Worm (Caenorhabditis elegans) whole organism, L1 larva: ENCODE results near the gene dpff-1.

Source experiments
- C16A3.4 ChIP-seq: fragments of 150-350 bp; optimal IDR thresholded peaks from 2 replicates; lab custom pipeline; 2014; ENCODE audit warnings: missing biosample characterization, missing genetic modification characterization
- C34B4.2 ChIP-seq: sonication (generic microtip); optimal IDR thresholded peaks from 2 replicates; lab custom pipeline; 2017; ENCODE audit warnings: mild to moderate bottlenecking, missing genetic modification characterization, missing compliant biosample characterization
- F16B12.6 ChIP-seq: fragments of 150-350 bp; optimal IDR thresholded peaks from 2 replicates; lab custom pipeline; 2014; ENCODE audit warnings: missing biosample characterization, missing genetic modification characterization
- Y116A8C.19 ChIP-seq: sonication (generic microtip); optimal IDR thresholded peaks from 2 replicates; lab custom pipeline; 2016; ENCODE audit warnings: missing compliant biosample characterization, missing genetic modification characterization, borderline replicate concordance
- ama-1 ChIP-seq: fragments of 150-350 bp; optimal IDR thresholded peaks from 2 replicates; lab custom pipeline; 2014
- ceh-63 ChIP-seq: fragments of 200-800 bp; sonication (Bioruptor generic); optimal IDR thresholded peaks from 2 replicates; lab custom pipeline; 2018; ENCODE audit warnings: mild to moderate bottlenecking, missing genetic modification characterization, missing compliant biosample characterization
- ceh-8 ChIP-seq: fragments of 200-800 bp; sonication (Bioruptor generic); optimal IDR thresholded peaks from 2 replicates; lab custom pipeline; 2018; ENCODE audit warnings: mild to moderate bottlenecking, missing genetic modification characterization, moderate library complexity, missing compliant biosample characterization
- ceh-88 ChIP-seq: fragments of 200-800 bp; sonication (Bioruptor generic); IDR thresholded peaks from 2 replicates; pipeline ENCODE4 v1.3.6; 2022; ENCODE audit warnings: missing genetic modification characterization, missing compliant biosample characterization
- ceh-90 ChIP-seq: sonication (generic microtip); optimal IDR thresholded peaks from 2 replicates; lab custom pipeline; 2016; ENCODE audit warnings: missing genetic modification characterization, missing compliant biosample characterization
- ces-1 ChIP-seq: fragments of 150-350 bp; optimal IDR thresholded peaks from 2 replicates; lab custom pipeline; 2014; ENCODE audit warnings: missing biosample characterization, missing genetic modification reagents, missing genetic modification characterization
- dpl-1 ChIP-seq, 3 experiments: fragments of 150-350 bp in 2 of 3; sonication (generic microtip) in 1 of 3; optimal IDR thresholded peaks; 2 replicates each; lab custom pipeline; 2014 to 2017; ENCODE audit warnings: missing biosample characterization in 3 of 3, missing genetic modification characterization in 3 of 3, missing genetic modification reagents in 3 of 3
- dsc-1 ChIP-seq: sonication (generic microtip); optimal IDR thresholded peaks from 2 replicates; lab custom pipeline; 2016; ENCODE audit warnings: mild to moderate bottlenecking, missing genetic modification characterization, missing compliant biosample characterization
- efl-1 ChIP-seq, 4 experiments: fragments of 150-350 bp; optimal IDR thresholded peaks in 3 of 4; peaks in 1 of 4; 1 replicate in 1 of 4; 2 replicates in 3 of 4; lab custom pipeline; 2014; ENCODE audit warnings: missing biosample characterization in 2 of 4, missing genetic modification characterization in 2 of 4, missing genetic modification reagents in 2 of 4
- egl-27 ChIP-seq, 2 experiments: fragments of 150-350 bp in 1 of 2; sonication (generic microtip); optimal IDR thresholded peaks; 3 replicates each; lab custom pipeline; 2017 to 2018; ENCODE audit warnings: missing biosample characterization in 2 of 2, missing genetic modification characterization in 2 of 2, missing genetic modification reagents in 2 of 2
- elt-3 ChIP-seq, 6 experiments: fragments of 150-350 bp in 1 of 6; sonication (generic microtip); optimal IDR thresholded peaks; 2 replicates each; lab custom pipeline; 2017 to 2018; ENCODE audit warnings: missing biosample characterization in 6 of 6, missing genetic modification characterization in 6 of 6, inconsistent platforms in 1 of 6
- ets-5 ChIP-seq: fragments of 200-800 bp; sonication (Bioruptor generic); IDR thresholded peaks from 2 replicates; pipeline ENCODE4 v1.3.6; 2022; ENCODE audit warnings: missing genetic modification characterization, missing compliant biosample characterization
- fkh-10 ChIP-seq: sonication (generic microtip); optimal IDR thresholded peaks from 2 replicates; lab custom pipeline; 2017; ENCODE audit warnings: missing biosample characterization, missing genetic modification reagents, missing genetic modification characterization
- fkh-4 ChIP-seq: sonication (generic microtip); optimal IDR thresholded peaks from 2 replicates; lab custom pipeline; 2016; ENCODE audit warnings: missing compliant biosample characterization, missing genetic modification characterization, borderline replicate concordance
- fkh-8 ChIP-seq: sonication (generic microtip); optimal IDR thresholded peaks from 2 replicates; lab custom pipeline; 2016; ENCODE audit warnings: mild to moderate bottlenecking, missing genetic modification characterization, missing compliant biosample characterization
- hlh-17 ChIP-seq: fragments of 200-800 bp; sonication (Bioruptor generic); optimal IDR thresholded peaks from 2 replicates; lab custom pipeline; 2018; ENCODE audit warnings: missing genetic modification characterization, mild to moderate bottlenecking, missing compliant biosample characterization, moderate library complexity, borderline replicate concordance
- hlh-4 ChIP-seq: sonication (generic microtip); optimal IDR thresholded peaks from 2 replicates; lab custom pipeline; 2016; ENCODE audit warnings: mild to moderate bottlenecking, missing genetic modification characterization, missing compliant biosample characterization
- hpl-2 ChIP-seq: fragments of 150-350 bp; optimal IDR thresholded peaks from 2 replicates; lab custom pipeline; 2014; ENCODE audit warnings: missing biosample characterization, missing genetic modification reagents, missing genetic modification characterization
- irx-1 ChIP-seq: sonication (generic microtip); optimal IDR thresholded peaks from 2 replicates; lab custom pipeline; 2016; ENCODE audit warnings: missing genetic modification characterization, missing compliant biosample characterization
- isw-1 ChIP-seq: fragments of 200-800 bp; sonication (Bioruptor generic); IDR thresholded peaks from 2 replicates; pipeline ENCODE4 v1.3.6; 2022; ENCODE audit warnings: missing genetic modification characterization, missing compliant biosample characterization
- lin-14 ChIP-seq: fragments of 200-800 bp; sonication (Bioruptor generic); optimal IDR thresholded peaks from 2 replicates; lab custom pipeline; 2018; ENCODE audit warnings: mild to moderate bottlenecking, missing genetic modification characterization, moderate library complexity, missing compliant biosample characterization
- lir-3 ChIP-seq: sonication (generic microtip); optimal IDR thresholded peaks from 2 replicates; lab custom pipeline; 2016; ENCODE audit warnings: mild to moderate bottlenecking, missing genetic modification characterization, moderate library complexity, missing compliant biosample characterization; ENCODE audit not compliant: poor library complexity
- mab-9 ChIP-seq: fragments of 200-800 bp; sonication (Bioruptor generic); IDR thresholded peaks from 2 replicates; pipeline ENCODE4 v1.3.6; 2022; ENCODE audit warnings: missing genetic modification reagents, missing genetic modification characterization, missing compliant biosample characterization
- mdl-1 ChIP-seq, 2 experiments: fragments of 150-350 bp; optimal IDR thresholded peaks; 2 replicates each; lab custom pipeline; 2014 to 2017; ENCODE audit warnings: missing biosample characterization in 2 of 2, missing genetic modification characterization in 2 of 2, inconsistent platforms in 1 of 2
- nhr-11 ChIP-seq: fragments of 150-350 bp; optimal IDR thresholded peaks from 2 replicates; lab custom pipeline; 2014; ENCODE audit warnings: missing biosample characterization, missing genetic modification characterization
- nhr-19 ChIP-seq: fragments of 200-800 bp; sonication (Bioruptor generic); conservative IDR thresholded peaks from 2 replicates; pipeline ENCODE4 v1.3.6; 2022; ENCODE audit warnings: missing genetic modification characterization, missing compliant biosample characterization
- nhr-237 ChIP-seq: fragments of 150-350 bp; optimal IDR thresholded peaks from 2 replicates; lab custom pipeline; 2014; ENCODE audit warnings: missing biosample characterization, missing genetic modification characterization
- nhr-28 ChIP-seq: fragments of 150-350 bp; optimal IDR thresholded peaks from 2 replicates; lab custom pipeline; 2014; ENCODE audit warnings: missing biosample characterization, missing genetic modification characterization
- nhr-71 ChIP-seq: sonication (generic microtip); optimal IDR thresholded peaks from 2 replicates; lab custom pipeline; 2016; ENCODE audit warnings: mild to moderate bottlenecking, missing genetic modification characterization, moderate library complexity, missing compliant biosample characterization
- nhr-76 ChIP-seq: sonication (generic microtip); optimal IDR thresholded peaks from 2 replicates; lab custom pipeline; 2017; ENCODE audit warnings: missing biosample characterization, missing genetic modification characterization
- nhr-77 ChIP-seq: fragments of 150-350 bp; optimal IDR thresholded peaks from 2 replicates; lab custom pipeline; 2014; ENCODE audit warnings: missing biosample characterization, missing genetic modification characterization
- nhr-84 ChIP-seq: sonication (generic microtip); optimal IDR thresholded peaks from 2 replicates; lab custom pipeline; 2017; ENCODE audit warnings: missing biosample characterization, missing genetic modification characterization
- pag-3 ChIP-seq: sonication (generic microtip); optimal IDR thresholded peaks from 2 replicates; lab custom pipeline; 2017; ENCODE audit warnings: missing genetic modification characterization, mild to moderate bottlenecking, missing compliant biosample characterization, antibody characterized with exemption, borderline replicate concordance; ENCODE audit not compliant: insufficient read depth
- pqm-1 ChIP-seq: sonication (generic microtip); optimal IDR thresholded peaks from 3 replicates; lab custom pipeline; 2017; ENCODE audit warnings: missing biosample characterization, missing genetic modification characterization
- rnt-1 ChIP-seq: sonication (generic microtip); optimal IDR thresholded peaks from 2 replicates; lab custom pipeline; 2016; ENCODE audit warnings: mild to moderate bottlenecking, missing genetic modification characterization, moderate library complexity, missing compliant biosample characterization
- skn-1 ChIP-seq: fragments of 150-350 bp; optimal IDR thresholded peaks from 2 replicates; lab custom pipeline; 2014; ENCODE audit warnings: missing biosample characterization, missing genetic modification characterization
- snu-23 ChIP-seq: sonication (generic microtip); optimal IDR thresholded peaks from 2 replicates; lab custom pipeline; 2016; ENCODE audit warnings: missing genetic modification characterization, missing compliant biosample characterization
- sptf-1 ChIP-seq: fragments of 150-350 bp; optimal IDR thresholded peaks from 2 replicates; lab custom pipeline; 2014; ENCODE audit warnings: missing biosample characterization, missing genetic modification characterization
- swsn-7 ChIP-seq: sonication (generic microtip); optimal IDR thresholded peaks from 2 replicates; lab custom pipeline; 2016; ENCODE audit warnings: missing genetic modification characterization, missing compliant biosample characterization
- tbx-2 ChIP-seq: sonication (generic microtip); optimal IDR thresholded peaks from 2 replicates; lab custom pipeline; 2016; ENCODE audit warnings: missing genetic modification characterization, missing compliant biosample characterization
- unc-130 ChIP-seq: fragments of 150-350 bp; optimal IDR thresholded peaks from 2 replicates; lab custom pipeline; 2017; ENCODE audit warnings: missing biosample characterization, missing genetic modification characterization, inconsistent platforms
- unc-62 ChIP-seq: fragments of 150-350 bp; optimal IDR thresholded peaks from 2 replicates; lab custom pipeline; 2014; ENCODE audit warnings: missing biosample characterization, missing genetic modification reagents, missing genetic modification characterization
- unc-86 ChIP-seq: sonication (generic microtip); optimal IDR thresholded peaks from 2 replicates; lab custom pipeline; 2016; ENCODE audit warnings: missing genetic modification characterization, missing compliant biosample characterization
- vab-15 ChIP-seq: sonication (generic microtip); optimal IDR thresholded peaks from 2 replicates; lab custom pipeline; 2017; ENCODE audit warnings: missing genotype, mild to moderate bottlenecking, missing genetic modification characterization, missing compliant biosample characterization
- xbp-1 ChIP-seq: sonication (generic microtip); optimal IDR thresholded peaks from 2 replicates; lab custom pipeline; 2016; ENCODE audit warnings: missing genetic modification characterization, missing compliant biosample characterization
- zip-4 ChIP-seq: fragments of 200-800 bp; sonication (Bioruptor generic); optimal IDR thresholded peaks from 2 replicates; lab custom pipeline; 2018; ENCODE audit warnings: mild to moderate bottlenecking, missing genetic modification characterization, moderate library complexity, missing compliant biosample characterization
- ztf-4 ChIP-seq: fragments of 150-350 bp; optimal IDR thresholded peaks from 2 replicates; lab custom pipeline; 2014; ENCODE audit warnings: missing biosample characterization, missing genetic modification characterization

The dpff-1 gene

ce11 chrIII:5951589-5952378 lies 45.6 kb upstream of the dpff-1 start:
- TF ChIP-seq unc-130 (tag; lab: Kevin White, UChicago) = no peak
- no peak for TF ChIP-seq ces-1
- TF ChIP-seq sptf-1 (tag; lab: Kevin White, UChicago) = no peak
- TF ChIP-seq C34B4.2 = no peak
- TF ChIP-seq nhr-19 = peak; percentile 32; the same call in 1 of the 2 replicates
- no peak for TF ChIP-seq nhr-77 (tag; lab: Kevin White, UChicago)
- TF ChIP-seq nhr-84 = no peak
- TF ChIP-seq snu-23 (GFP tag; lab: Kevin White, UChicago) = peak; percentile 72
- TF ChIP-seq rnt-1 (tag; lab: Kevin White, UChicago) = no peak
- no peak for TF ChIP-seq isw-1
- no peak for TF ChIP-seq lir-3 (tag; lab: Kevin White, UChicago)
- TF ChIP-seq nhr-71 = peak; percentile 72
- TF ChIP-seq vab-15 (tag; lab: Kevin White, UChicago) = no peak
- peak; percentile 19 for TF ChIP-seq swsn-7 (tag; lab: Kevin White, UChicago)
- TF ChIP-seq ceh-63 (GFP tag; lab: Kevin White, UChicago) = no peak
- no peak for TF ChIP-seq nhr-76 (tag; lab: Kevin White, UChicago)
- TF ChIP-seq irx-1 (tag; lab: Kevin White, UChicago) = no peak
- peak in 1 of 2 experiments; percentile 63 for TF ChIP-seq mdl-1 (tag; optimal IDR thresholded peaks at IDR 0.05; lab: Kevin White, UChicago)
- no peak for TF ChIP-seq zip-4 (GFP tag; lab: Kevin White, UChicago)
- TF ChIP-seq pag-3 (tag; lab: Kevin White, UChicago) = no peak
- no peak for TF ChIP-seq nhr-28
- no peak for TF ChIP-seq Y116A8C.19 (tag; lab: Kevin White, UChicago)
- TF ChIP-seq unc-86 (tag; lab: Kevin White, UChicago) = no peak
- peak; percentile 13 for TF ChIP-seq fkh-8 (tag; lab: Kevin White, UChicago)
- TF ChIP-seq nhr-11 (tag; lab: Kevin White, UChicago) = no peak
- no peak for TF ChIP-seq hlh-17 (GFP tag; lab: Kevin White, UChicago)
- TF ChIP-seq pqm-1 = no peak
- TF ChIP-seq xbp-1 (tag; lab: Kevin White, UChicago) = no peak
- no peak for TF ChIP-seq elt-3 (tag; optimal IDR thresholded peaks at IDR 0.05; lab: Kevin White, UChicago)
- no peak for TF ChIP-seq egl-27 (tag; optimal IDR thresholded peaks at IDR 0.05; lab: Kevin White, UChicago)
- peak; percentile 33 for TF ChIP-seq tbx-2 (tag; lab: Kevin White, UChicago)
- TF ChIP-seq dpl-1 (GFP tag; optimal IDR thresholded peaks at IDR 0.05; lab: Kevin White, UChicago) = peak in 2 of 3 experiments; percentile 25
- TF ChIP-seq lin-14 (GFP tag; lab: Kevin White, UChicago) = peak; percentile 84
- TF ChIP-seq unc-62 = no peak
- no peak for TF ChIP-seq mab-9
- TF ChIP-seq ets-5 = no peak
- TF ChIP-seq ztf-4 (tag; lab: Kevin White, UChicago) = no peak
- peak in 1 of 2 experiments; percentile 14 for TF ChIP-seq efl-1 (optimal IDR thresholded peaks at IDR 0.05; lab: Kevin White, UChicago)
- TF ChIP-seq efl-1 (GFP tag; optimal IDR thresholded peaks at IDR 0.05 in 1 of 2; lab: Kevin White, UChicago) = peak in 1 of 2 experiments; percentile 93
- peak; percentile 1 for TF ChIP-seq F16B12.6 (tag; lab: Kevin White, UChicago)
- no peak for TF ChIP-seq nhr-237 (tag; lab: Kevin White, UChicago)
- no peak for TF ChIP-seq hlh-4 (tag; lab: Kevin White, UChicago)
- TF ChIP-seq C16A3.4 (tag; lab: Kevin White, UChicago) = no peak
- TF ChIP-seq ceh-90 (tag; lab: Kevin White, UChicago) = no peak
- no peak for TF ChIP-seq ceh-8 (GFP tag; lab: Kevin White, UChicago)
- TF ChIP-seq fkh-4 = no peak
- no peak for TF ChIP-seq skn-1 (tag; lab: Kevin White, UChicago)
- no peak for TF ChIP-seq hpl-2
- TF ChIP-seq ama-1 = no peak
- no peak for TF ChIP-seq dsc-1 (tag; lab: Kevin White, UChicago)
- TF ChIP-seq ceh-88 (GFP tag; lab: Robert Waterston, UW) = no peak
- TF ChIP-seq fkh-10 (GFP tag; lab: Kevin White, UChicago) = peak; percentile 50
